Worm (Caenorhabditis elegans): ENCODE measurements around the gene T14G8.4.

ce11 chrX:12862509-12862908 lies 1.2 kb downstream of the T14G8.4 start, which contains the start of gene T14G8.6:
- TF ChIP-seq dao-5 (tag; optimal IDR thresholded peaks at IDR 0.05) (no peak), him-1 (tag; optimal IDR thresholded peaks at IDR 0.05) (no peak), W03F9.2 (tag; optimal IDR thresholded peaks at IDR 0.05) (no peak)
